Fruit fly (Drosophila melanogaster): Measurements from ENCODE around the gene GlcAT-I.

Gene GlcAT-I

DNA sequence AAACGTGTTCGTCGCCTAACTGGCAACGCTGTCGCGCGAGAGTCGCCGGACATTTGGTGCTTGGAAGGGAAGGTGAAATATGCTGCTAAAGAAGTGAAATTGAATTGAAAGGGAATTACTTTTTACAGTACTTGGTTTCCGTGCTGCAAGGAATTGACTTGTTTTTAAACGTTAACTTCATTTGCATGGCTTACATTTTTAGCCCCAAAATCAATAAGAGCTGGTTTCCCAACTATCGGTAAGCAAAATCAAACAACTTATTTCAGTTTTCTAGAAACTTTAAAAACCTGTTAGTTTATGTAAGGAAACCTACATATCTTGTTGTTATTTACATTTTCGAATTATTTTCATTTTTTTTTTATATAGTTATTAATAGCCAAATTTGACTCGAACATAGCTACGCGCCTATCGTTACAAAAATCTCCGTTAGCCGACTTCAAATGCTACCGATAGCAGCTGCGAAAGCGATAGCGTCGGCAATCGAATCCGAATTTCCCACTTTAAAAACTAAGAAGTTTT lies 17.3 kb upstream of the GlcAT-I start, which contains the start of the genes dgt4 and Nsun2 (continued):
- TF ChIP-seq amos (GFP tag; IDR thresholded peaks at IDR 0.05; ENCODE audit: partially characterized antibody) (peak; percentile 68), BEAF-32 (GFP tag; optimal IDR thresholded peaks at IDR 0.05) (peak; percentile 74), Max (GFP tag; optimal IDR thresholded peaks at IDR 0.05) (peak; percentile 44), CG3847 (GFP tag; IDR thresholded peaks at IDR 0.05) (0 out of 2 replicates have a peak, but pooled peaks have one; percentile 29), Bdp1 (GFP tag; optimal IDR thresholded peaks at IDR 0.05) (no peak), Antp (GFP tag; optimal IDR thresholded peaks at IDR 0.05) (peak; percentile 33), CG2712 (tag; optimal IDR thresholded peaks at IDR 0.05) (peak; percentile 15), ind (GFP tag; optimal IDR thresholded peaks at IDR 0.05) (peak; percentile 41), row (GFP tag; IDR thresholded peaks at IDR 0.05) (peak; percentile 49), YL-1 (GFP tag; optimal IDR thresholded peaks at IDR 0.05) (peak; percentile 49), bbx (GFP tag; IDR thresholded peaks at IDR 0.05; ENCODE audit: partially characterized antibody) (peak; percentile 37; the same call in 1 of the 2 replicates), CG6654 (GFP tag; optimal IDR thresholded peaks at IDR 0.05) (no peak), Ets65A (GFP tag) (peak; percentile 90), Sin3A (optimal IDR thresholded peaks at IDR 0.05) (peak; percentile 51), slbo (GFP tag; IDR thresholded peaks at IDR 0.05) (peak; percentile 33; the same call in 1 of the 2 replicates), CG18262 (tag; optimal IDR thresholded peaks at IDR 0.05) (peak; percentile 0), Doc3 (GFP tag; IDR thresholded peaks at IDR 0.05; ENCODE audit: partially characterized antibody) (0 out of 3 replicates have a peak, but pooled peaks have one; percentile 28), chinmo (GFP tag; IDR thresholded peaks at IDR 0.05; ENCODE audit: partially characterized antibody) (0 out of 4 replicates have a peak, but pooled peaks have one; percentile 9), knrl (GFP tag; IDR thresholded peaks at IDR 0.05; ENCODE audit: partially characterized antibody) (peak; percentile 63; the same call in 2 of the 3 replicates), Med (GFP tag) (peak; percentile 64), CG9817 (tag; optimal IDR thresholded peaks at IDR 0.05) (peak; percentile 8), CG18476 (GFP tag; optimal IDR thresholded peaks at IDR 0.05) (no peak), CG1233 (GFP tag; optimal IDR thresholded peaks at IDR 0.05) (no peak), Sry-δ (GFP tag; optimal IDR thresholded peaks at IDR 0.05) (peak; percentile 65), wdn (GFP tag; IDR thresholded peaks at IDR 0.05) (no peak), NC2β (GFP tag; optimal IDR thresholded peaks at IDR 0.05) (no peak), CG9727 (GFP tag; optimal IDR thresholded peaks at IDR 0.05) (peak; percentile 18), Dll (GFP tag; IDR thresholded peaks at IDR 0.05; ENCODE audit: partially characterized antibody) (peak; percentile 72; the same call in 3 of the 4 replicates), CG10462 (GFP tag; optimal IDR thresholded peaks at IDR 0.05) (no peak), CG9876 (GFP tag; optimal IDR thresholded peaks at IDR 0.05) (no peak), CG13775 (GFP tag; optimal IDR thresholded peaks at IDR 0.05) (peak; percentile 49), mam (GFP tag; optimal IDR thresholded peaks at IDR 0.05) (peak; percentile 57), Myb (GFP tag; optimal IDR thresholded peaks at IDR 0.05) (peak; percentile 31), unc-4 (GFP tag; IDR thresholded peaks at IDR 0.05; ENCODE audit: partially characterized antibody) (peak; percentile 64; the same call in 1 of the 2 replicates)

DNA sequence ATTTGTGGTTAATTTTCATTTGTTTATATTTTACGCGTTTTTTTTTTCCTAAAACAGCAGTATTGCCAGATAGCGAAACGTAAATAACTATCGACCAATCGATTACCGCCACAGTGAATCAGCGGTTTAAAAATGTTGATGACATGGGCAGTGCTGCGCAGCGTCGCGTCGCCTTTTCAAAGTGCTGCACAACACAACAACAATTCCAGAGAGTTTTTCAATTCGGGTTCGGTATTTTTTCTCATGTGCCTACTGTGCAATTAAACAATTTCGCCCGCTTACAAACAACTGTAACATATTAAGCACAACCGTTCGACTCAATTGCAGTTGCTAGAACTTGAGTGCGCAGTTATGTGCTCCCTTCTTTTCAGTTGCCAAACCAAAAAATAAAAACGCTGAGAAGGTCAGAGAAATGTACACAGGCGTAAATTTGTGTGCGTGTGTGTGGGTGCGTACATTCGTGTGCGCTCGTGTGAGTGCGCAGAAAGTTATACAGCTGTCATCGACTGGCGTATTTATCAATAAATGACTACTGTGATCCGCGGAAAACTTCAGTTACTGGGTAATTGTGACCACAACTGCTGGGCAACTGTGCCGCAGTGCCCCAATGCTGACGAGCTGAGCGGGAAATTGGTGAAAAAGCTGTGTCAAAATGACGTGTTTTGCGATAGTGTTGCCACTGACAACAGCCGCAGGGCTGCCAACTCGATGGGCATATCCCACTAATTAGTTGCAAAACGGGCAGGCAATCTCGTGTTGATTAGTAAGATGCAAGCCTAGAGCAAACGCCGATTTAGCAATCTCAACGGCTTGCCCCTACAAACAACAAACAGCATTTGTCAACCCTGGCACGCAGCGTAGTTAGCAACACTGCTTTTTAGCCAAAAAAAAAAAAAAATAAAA lies 13.9 kb upstream of the GlcAT-I start, which contains the start of the genes tyf and Tip60:
Gene tyf (plus strand): TSS at position 187 of the 903 bp plus-strand sequence.
Gene Tip60 (minus strand): TSS at position 654 of the 903 bp plus-strand sequence.
- TF ChIP-seq CG10321 (GFP tag; IDR thresholded peaks at IDR 0.05) (no peak), Myb (GFP tag; optimal IDR thresholded peaks at IDR 0.05) (peak; percentile 62), CG3163 (GFP tag; optimal IDR thresholded peaks at IDR 0.05) (no peak), CG31441 (GFP tag; IDR thresholded peaks at IDR 0.05) (no peak), nau (GFP tag; optimal IDR thresholded peaks at IDR 0.05) (no peak), HmgD (GFP tag; optimal IDR thresholded peaks at IDR 0.05) (peak; percentile 40), CG2120 (GFP tag; optimal IDR thresholded peaks at IDR 0.05) (peak; percentile 56), CG7372 (GFP tag; IDR thresholded peaks at IDR 0.05) (no peak), Nf-YC (tag; optimal IDR thresholded peaks at IDR 0.05) (peak; percentile 20), Ada2b (GFP tag; IDR thresholded peaks at IDR 0.05) (no peak), CG4424 (GFP tag; optimal IDR thresholded peaks at IDR 0.05) (no peak), CG9437 (GFP tag; optimal IDR thresholded peaks at IDR 0.05) (no peak), Scr (GFP tag; IDR thresholded peaks at IDR 0.05; ENCODE audit: partially characterized antibody) (peak; percentile 47), CG30431 (GFP tag; optimal IDR thresholded peaks at IDR 0.05) (no peak), Sry-β (GFP tag; optimal IDR thresholded peaks at IDR 0.05) (peak; percentile 69), pfk (GFP tag; optimal IDR thresholded peaks at IDR 0.05) (no peak)
